Worm (Caenorhabditis elegans) whole organism, early embryonic: ENCODE data around the gene srxa-6.

ENCODE experiments used
- B0310.2 ChIP-seq: sonication (generic microtip); optimal IDR thresholded peaks from 2 replicates; lab custom pipeline; 2016; ENCODE audit warnings: mild to moderate bottlenecking, missing genetic modification characterization, missing compliant biosample characterization
- F13C5.2 ChIP-seq: sonication (generic microtip); optimal IDR thresholded peaks from 2 replicates; lab custom pipeline; 2017; ENCODE audit warnings: mild to moderate bottlenecking, missing genetic modification characterization, inconsistent platforms, missing compliant biosample characterization
- aly-1 ChIP-seq: sonication (generic microtip); optimal IDR thresholded peaks from 2 replicates; lab custom pipeline; 2016; ENCODE audit warnings: missing genetic modification characterization, missing compliant biosample characterization
- ama-1 ChIP-seq: fragments of 150-350 bp; optimal IDR thresholded peaks from 2 replicates; lab custom pipeline; 2014
- ceh-13 ChIP-seq: fragments of 200-800 bp; sonication (Bioruptor generic); optimal IDR thresholded peaks from 2 replicates; lab custom pipeline; 2018; ENCODE audit warnings: mild to moderate bottlenecking, missing genetic modification characterization, missing compliant biosample characterization
- ceh-36 ChIP-seq: sonication (generic microtip); optimal IDR thresholded peaks from 2 replicates; lab custom pipeline; 2016; ENCODE audit warnings: missing genetic modification characterization, inconsistent platforms, missing compliant biosample characterization
- ets-7 ChIP-seq: sonication (generic microtip); optimal IDR thresholded peaks from 2 replicates; lab custom pipeline; 2016; ENCODE audit warnings: missing genotype, missing genetic modification characterization, missing compliant biosample characterization
- flt-1 ChIP-seq: fragments of 200-800 bp; sonication (Bioruptor generic); IDR thresholded peaks from 2 replicates; pipeline ENCODE4 v1.3.6; 2022; ENCODE audit warnings: missing genetic modification characterization, missing compliant biosample characterization
- hmbx-1 ChIP-seq: sonication (generic microtip); optimal IDR thresholded peaks from 2 replicates; lab custom pipeline; 2016; ENCODE audit warnings: mild to moderate bottlenecking, missing genetic modification characterization, missing compliant biosample characterization
- hmg-4 ChIP-seq: fragments of 200-800 bp; sonication (Bioruptor generic); optimal IDR thresholded peaks from 2 replicates; lab custom pipeline; 2018; ENCODE audit warnings: mild to moderate bottlenecking, missing genetic modification characterization, missing compliant biosample characterization
- hnd-1 ChIP-seq: sonication (generic microtip); optimal IDR thresholded peaks from 2 replicates; lab custom pipeline; 2016; ENCODE audit warnings: missing genetic modification characterization, missing compliant biosample characterization
- pes-1 ChIP-seq: fragments of 200-800 bp; sonication (Bioruptor generic); IDR thresholded peaks from 2 replicates; pipeline ENCODE4 v1.3.6; 2022; ENCODE audit warnings: missing genetic modification reagents, missing genetic modification characterization, missing compliant biosample characterization
- scrt-1 ChIP-seq: fragments of 200-800 bp; sonication (Bioruptor generic); IDR thresholded peaks from 2 replicates; pipeline ENCODE4 v1.3.6; 2022; ENCODE audit warnings: missing genetic modification characterization, missing compliant biosample characterization
- sea-1 ChIP-seq: fragments of 200-800 bp; sonication (Bioruptor generic); conservative IDR thresholded peaks from 2 replicates; pipeline ENCODE4 v1.3.6; 2022; ENCODE audit warnings: missing genetic modification characterization, missing compliant biosample characterization
- tbx-11 ChIP-seq: fragments of 200-800 bp; sonication (Bioruptor generic); IDR thresholded peaks from 2 replicates; pipeline ENCODE4 v1.3.6; 2022; ENCODE audit warnings: missing genetic modification characterization, missing compliant biosample characterization
- tbx-37 ChIP-seq: fragments of 200-800 bp; sonication (Bioruptor generic); conservative IDR thresholded peaks from 2 replicates; pipeline ENCODE4 v1.3.6; 2022; ENCODE audit warnings: missing genetic modification reagents, missing genetic modification characterization, missing compliant biosample characterization
- tra-4 ChIP-seq: sonication (generic microtip); optimal IDR thresholded peaks from 2 replicates; lab custom pipeline; 2017; ENCODE audit warnings: missing genetic modification characterization, missing compliant biosample characterization

The srxa-6 gene

ce11 chrV:20761758-20762157, 27.0 kb downstream of the srxa-6 start:
- TF ChIP-seq ama-1 (lab: Kevin White, UChicago) (no peak), ets-7 (tag; lab: Kevin White, UChicago) (no peak), tbx-37 (no peak), ceh-13 (GFP tag; lab: Kevin White, UChicago) (no peak), flt-1 (GFP tag; lab: Robert Waterston, UW) (no peak)

DNA sequence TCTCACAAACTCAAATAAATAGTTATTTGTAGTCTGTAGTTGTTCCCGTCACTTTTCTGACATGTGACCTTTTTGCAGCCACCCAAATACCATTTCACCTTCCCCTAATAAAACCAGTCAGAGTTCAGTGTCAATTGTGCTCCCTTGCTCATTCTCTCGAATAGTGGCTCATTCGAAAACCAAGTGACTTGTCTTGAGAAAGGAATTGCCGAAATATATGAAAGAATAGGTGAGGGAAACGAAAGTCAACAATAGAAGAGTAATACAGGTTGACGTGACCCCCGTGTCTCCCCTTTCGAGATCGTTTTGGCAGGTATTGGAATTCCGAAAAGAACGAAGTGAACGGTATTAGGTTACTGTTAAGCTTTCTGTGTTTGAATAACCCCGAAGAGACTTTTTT, 28.4 kb downstream of the srxa-6 start:
- TF ChIP-seq tra-4: no peak
- TF ChIP-seq F13C5.2 (tag; lab: Kevin White, UChicago): no peak
- TF ChIP-seq ceh-36: no peak
- no peak for TF ChIP-seq flt-1 (GFP tag; lab: Robert Waterston, UW)
- no peak for TF ChIP-seq sea-1 (GFP tag; lab: Robert Waterston, UW)
- TF ChIP-seq B0310.2: no peak
- TF ChIP-seq ama-1 (lab: Kevin White, UChicago): no peak
- TF ChIP-seq aly-1 (tag; lab: Kevin White, UChicago): no peak
- no peak for TF ChIP-seq hmbx-1
- TF ChIP-seq ets-7 (tag; lab: Kevin White, UChicago): no peak
- TF ChIP-seq ceh-13 (GFP tag; lab: Kevin White, UChicago): no peak
- TF ChIP-seq tbx-11 (GFP tag; lab: Robert Waterston, UW): no peak
- no peak for TF ChIP-seq scrt-1 (GFP tag; lab: Robert Waterston, UW)
- TF ChIP-seq hmg-4 (GFP tag; lab: Kevin White, UChicago): no peak
- no peak for TF ChIP-seq tbx-37
- TF ChIP-seq pes-1: no peak
- no peak for TF ChIP-seq hnd-1 (tag; lab: Kevin White, UChicago)

- TF ChIP-seq hnd-1 (tag; lab: Kevin White, UChicago) (no peak), tra-4 (no peak), sea-1 (GFP tag; lab: Robert Waterston, UW) (no peak), flt-1 (GFP tag; lab: Robert Waterston, UW) (no peak), hmg-4 (GFP tag; lab: Kevin White, UChicago) (no peak), pes-1 (no peak), ama-1 (lab: Kevin White, UChicago) (no peak), ceh-36 (no peak)
These were observed 35.3 kb downstream of the srxa-6 start, which contains the start of gene elp-1 for ce11 chrV:20770061-20770460. Gene elp-1, minus strand, starts transcription at chrV:20770161.

- no peak for TF ChIP-seq ama-1 (lab: Kevin White, UChicago)
- no peak for TF ChIP-seq flt-1 (GFP tag; lab: Robert Waterston, UW)
- no peak for TF ChIP-seq hmg-4 (GFP tag; lab: Kevin White, UChicago)
- TF ChIP-seq tbx-11 (GFP tag; lab: Robert Waterston, UW): no peak
- no peak for TF ChIP-seq aly-1 (tag; lab: Kevin White, UChicago)
- TF ChIP-seq hmbx-1: no peak
- no peak for TF ChIP-seq tra-4
- TF ChIP-seq hnd-1 (tag; lab: Kevin White, UChicago): no peak
- TF ChIP-seq ceh-36: no peak
- no peak for TF ChIP-seq ceh-13 (GFP tag; lab: Kevin White, UChicago)
- TF ChIP-seq ets-7 (tag; lab: Kevin White, UChicago): no peak
- no peak for TF ChIP-seq F13C5.2 (tag; lab: Kevin White, UChicago)
- no peak for TF ChIP-seq pes-1
- TF ChIP-seq sea-1 (GFP tag; lab: Robert Waterston, UW): no peak
- no peak for TF ChIP-seq B0310.2
- no peak for TF ChIP-seq tbx-37
- no peak for TF ChIP-seq scrt-1 (GFP tag; lab: Robert Waterston, UW)
These were observed 36.1 kb downstream of the srxa-6 start for ce11 chrV:20770846-20771245.

- TF ChIP-seq hmbx-1 (no peak), tbx-37 (no peak), F13C5.2 (tag; lab: Kevin White, UChicago) (no peak), aly-1 (tag; lab: Kevin White, UChicago) (no peak), hmg-4 (GFP tag; lab: Kevin White, UChicago) (no peak), tbx-11 (GFP tag; lab: Robert Waterston, UW) (no peak), flt-1 (GFP tag; lab: Robert Waterston, UW) (no peak), pes-1 (no peak), ceh-13 (GFP tag; lab: Kevin White, UChicago) (no peak), tra-4 (no peak), ama-1 (lab: Kevin White, UChicago) (no peak), sea-1 (GFP tag; lab: Robert Waterston, UW) (no peak), ceh-36 (no peak), scrt-1 (GFP tag; lab: Robert Waterston, UW) (no peak), hnd-1 (tag; lab: Kevin White, UChicago) (no peak)
These were observed 36.9 kb downstream of the srxa-6 start for ce11 chrV:20771702-20772101.

- TF ChIP-seq hnd-1 (tag; lab: Kevin White, UChicago): no peak
These were observed 38.9 kb downstream of the srxa-6 start, which contains the start of gene F38A6.5 for ce11 chrV:20773647-20774046. Gene F38A6.5, minus strand, starts transcription at chrV:20773747.

DNA sequence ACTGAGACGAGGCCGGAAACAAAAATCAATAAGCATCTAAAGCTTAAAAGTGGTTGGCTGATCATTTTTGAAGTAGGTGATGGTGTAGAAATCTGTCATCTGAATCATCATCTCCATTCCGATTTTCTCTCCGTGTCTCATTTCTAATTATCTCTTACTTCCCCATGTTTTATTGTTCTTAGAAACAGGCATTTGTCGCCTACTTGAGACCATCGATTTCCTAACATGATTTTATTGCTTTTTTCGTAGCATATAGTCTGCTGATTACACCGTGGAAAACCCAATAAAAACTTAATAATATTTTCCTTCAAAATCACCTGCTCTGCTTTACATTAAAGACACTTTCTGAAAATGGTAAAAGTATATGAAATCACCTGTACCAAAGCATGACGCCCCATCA, 40.5 kb downstream of the srxa-6 start, which contains the start of gene F38A6.4:
TSS of gene F38A6.4 (minus strand) at position 101 of the 400 bp plus-strand sequence.
- TF ChIP-seq tbx-37: no peak
- TF ChIP-seq sea-1 (GFP tag; lab: Robert Waterston, UW): no peak
- TF ChIP-seq ceh-36: no peak
- TF ChIP-seq flt-1 (GFP tag; lab: Robert Waterston, UW): no peak
- TF ChIP-seq ets-7 (tag; lab: Kevin White, UChicago): no peak
- TF ChIP-seq ama-1 (lab: Kevin White, UChicago): no peak

- TF ChIP-seq B0310.2 (no peak), tbx-11 (GFP tag; lab: Robert Waterston, UW) (no peak), tra-4 (no peak), hnd-1 (tag; lab: Kevin White, UChicago) (no peak), tbx-37 (no peak), pes-1 (no peak), F13C5.2 (tag; lab: Kevin White, UChicago) (no peak), ets-7 (tag; lab: Kevin White, UChicago) (no peak), scrt-1 (GFP tag; lab: Robert Waterston, UW) (no peak), ceh-36 (no peak), flt-1 (GFP tag; lab: Robert Waterston, UW) (no peak), ceh-13 (GFP tag; lab: Kevin White, UChicago) (no peak), aly-1 (tag; lab: Kevin White, UChicago) (no peak), ama-1 (lab: Kevin White, UChicago) (no peak), hmbx-1 (no peak), hmg-4 (GFP tag; lab: Kevin White, UChicago) (no peak), sea-1 (GFP tag; lab: Robert Waterston, UW) (no peak)
These were observed 42.0 kb downstream of the srxa-6 start for ce11 chrV:20776761-20777160.
